Fruit fly (Drosophila melanogaster): ENCODE results near the gene eIF5B.
A peak's percentile ranks its signal among the peaks of the same experiment; 100 is the strongest.

The eIF5B gene

dm6 chr3L:3431061-3431648, 29.6 kb downstream of the eIF5B start (continued):
- TF ChIP-seq Hey (tag; optimal IDR thresholded peaks at IDR 0.05) (peak; percentile 29), CG12071 (GFP tag; optimal IDR thresholded peaks at IDR 0.05) (no peak), ase (GFP tag; IDR thresholded peaks at IDR 0.05) (no peak), CG13123 (GFP tag; optimal IDR thresholded peaks at IDR 0.05) (no peak), onecut (GFP tag; IDR thresholded peaks at IDR 0.05) (peak; percentile 53), pita (GFP tag; optimal IDR thresholded peaks at IDR 0.05) (no peak), sisA (GFP tag; IDR thresholded peaks at IDR 0.05) (no peak), CG9876 (GFP tag; optimal IDR thresholded peaks at IDR 0.05) (no peak), CG5245 (GFP tag; optimal IDR thresholded peaks at IDR 0.05) (no peak), ab (GFP tag; optimal IDR thresholded peaks at IDR 0.05) (no peak), CG14441 (GFP tag; IDR thresholded peaks at IDR 0.05) (no peak), Abd-B (GFP tag; optimal IDR thresholded peaks at IDR 0.05) (no peak), peb (GFP tag; IDR thresholded peaks at IDR 0.05) (no peak), CG16815 (GFP tag; optimal IDR thresholded peaks at IDR 0.05) (no peak), ATbp (GFP tag; optimal IDR thresholded peaks at IDR 0.05) (no peak), sug (tag; optimal IDR thresholded peaks at IDR 0.05) (peak; percentile 37), dysf (GFP tag; IDR thresholded peaks at IDR 0.05) (no peak), BtbVII (GFP tag; optimal IDR thresholded peaks at IDR 0.05) (peak; percentile 70), CG12659 (GFP tag; optimal IDR thresholded peaks at IDR 0.05) (no peak), Max (GFP tag; optimal IDR thresholded peaks at IDR 0.05) (no peak), z (GFP tag; IDR thresholded peaks at IDR 0.05) (0 out of 3 replicates have a peak, but pooled peaks have one; percentile 14), CG14014 (GFP tag; IDR thresholded peaks at IDR 0.05) (no peak), CG17612 (GFP tag; IDR thresholded peaks at IDR 0.05) (no peak), lab (GFP tag; optimal IDR thresholded peaks at IDR 0.05) (peak; percentile 92), CG3065 (GFP tag; optimal IDR thresholded peaks at IDR 0.05) (no peak), gcm2 (GFP tag; optimal IDR thresholded peaks at IDR 0.05) (no peak), CG6854 (GFP tag; optimal IDR thresholded peaks at IDR 0.05) (no peak), D19A (tag; optimal IDR thresholded peaks at IDR 0.05) (no peak), Side (GFP tag; optimal IDR thresholded peaks at IDR 0.05) (no peak), usp (GFP tag; optimal IDR thresholded peaks at IDR 0.05) (no peak), CG9215 (GFP tag; IDR thresholded peaks at IDR 0.05) (no peak), MBD-R2 (GFP tag; IDR thresholded peaks at IDR 0.05) (no peak), CG11456 (GFP tag; IDR thresholded peaks at IDR 0.05) (no peak), so (GFP tag; IDR thresholded peaks at IDR 0.05) (no peak), Elba2 (GFP tag; optimal IDR thresholded peaks at IDR 0.05) (no peak), jigr1 (GFP tag; IDR thresholded peaks at IDR 0.05) (no peak), CG31388 (GFP tag; optimal IDR thresholded peaks at IDR 0.05) (no peak), p53 (GFP tag; optimal IDR thresholded peaks at IDR 0.05) (no peak), vvl (GFP tag; IDR thresholded peaks at IDR 0.05) (0 out of 2 replicates have a peak, but pooled peaks have one; percentile 6), Dp (GFP tag; optimal IDR thresholded peaks at IDR 0.05) (no peak), ftz-f1 (GFP tag; optimal IDR thresholded peaks at IDR 0.05) (peak; percentile 66), Poxn (GFP tag; IDR thresholded peaks at IDR 0.05) (no peak), eyg (GFP tag; optimal IDR thresholded peaks at IDR 0.05) (no peak), CG8359 (GFP tag; optimal IDR thresholded peaks at IDR 0.05; ENCODE audit: borderline replicate concordance) (no peak), rib (GFP tag; IDR thresholded peaks at IDR 0.05) (no peak), crol (GFP tag; IDR thresholded peaks at IDR 0.05) (peak; percentile 50), cato (GFP tag; optimal IDR thresholded peaks at IDR 0.05; ENCODE audit: borderline replicate concordance) (no peak), CG2712 (tag; optimal IDR thresholded peaks at IDR 0.05) (no peak), fd64A (GFP tag; optimal IDR thresholded peaks at IDR 0.05) (no peak), CG2199 (GFP tag; IDR thresholded peaks at IDR 0.05) (no peak), CG9817 (tag; optimal IDR thresholded peaks at IDR 0.05) (no peak), aop (GFP tag; IDR thresholded peaks at IDR 0.05) (no peak)
